Worm (Caenorhabditis elegans): ENCODE data around the gene C32D5.7.

DNA sequence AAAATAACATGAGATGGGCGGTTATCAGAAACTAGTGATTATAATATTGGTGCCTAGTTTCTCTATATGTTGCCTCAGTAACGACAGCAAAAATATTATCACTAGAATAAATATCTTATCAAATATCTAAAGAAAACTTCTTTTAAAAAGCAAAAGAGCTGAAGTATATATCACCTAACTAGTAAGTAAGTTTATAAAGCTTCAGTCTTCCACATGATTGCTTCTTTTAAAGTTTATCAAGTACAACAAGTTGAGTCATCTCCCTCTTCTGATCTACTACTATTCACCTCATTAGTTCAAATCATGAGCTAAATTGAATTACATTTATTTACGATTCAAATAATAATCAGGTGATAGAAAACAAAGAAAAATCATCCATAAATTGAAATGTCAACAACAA lies 51.7 kb downstream of the C32D5.7 start:
- no peak for TF ChIP-seq him-1 (tag; optimal IDR thresholded peaks at IDR 0.05)
- TF ChIP-seq dao-5 (tag; optimal IDR thresholded peaks at IDR 0.05) = no peak
- no peak for TF ChIP-seq W03F9.2 (tag; optimal IDR thresholded peaks at IDR 0.05)
